Worm (Caenorhabditis elegans) whole organism, L1 larva: ENCODE data around the gene C48B4.9.

Experiments
- C34B4.2 ChIP-seq: sonication (generic microtip); optimal IDR thresholded peaks from 2 replicates; lab custom pipeline; 2017; ENCODE audit warnings: mild to moderate bottlenecking, missing genetic modification characterization, missing compliant biosample characterization
- aha-1 ChIP-seq: fragments of 150-350 bp; optimal IDR thresholded peaks from 2 replicates; lab custom pipeline; 2014; ENCODE audit warnings: missing biosample characterization, missing genetic modification characterization
- alr-1 ChIP-seq: fragments of 200-800 bp; sonication (Bioruptor generic); optimal IDR thresholded peaks from 2 replicates; lab custom pipeline; 2018; ENCODE audit warnings: borderline replicate concordance, mild to moderate bottlenecking, missing genetic modification characterization, missing compliant biosample characterization
- ama-1 ChIP-seq: fragments of 150-350 bp; optimal IDR thresholded peaks from 2 replicates; lab custom pipeline; 2014
- ceh-88 ChIP-seq: fragments of 200-800 bp; sonication (Bioruptor generic); IDR thresholded peaks from 2 replicates; pipeline ENCODE4 v1.3.6; 2022; ENCODE audit warnings: missing genetic modification characterization, missing compliant biosample characterization
- efl-3 ChIP-seq: fragments of 200-800 bp; sonication (Bioruptor generic); optimal IDR thresholded peaks from 2 replicates; lab custom pipeline; 2018; ENCODE audit warnings: mild to moderate bottlenecking, missing genetic modification characterization, missing compliant biosample characterization
- egl-13 ChIP-seq: sonication (generic microtip); optimal IDR thresholded peaks from 2 replicates; lab custom pipeline; 2016; ENCODE audit warnings: missing genotype, missing genetic modification reagents, missing genetic modification characterization, missing compliant biosample characterization
- elt-2 ChIP-seq: sonication (generic microtip); optimal IDR thresholded peaks from 2 replicates; lab custom pipeline; 2016; ENCODE audit warnings: missing genetic modification characterization, mild to moderate bottlenecking, inconsistent platforms, missing compliant biosample characterization, missing genetic modification reagents
- ets-5 ChIP-seq: fragments of 200-800 bp; sonication (Bioruptor generic); IDR thresholded peaks from 2 replicates; pipeline ENCODE4 v1.3.6; 2022; ENCODE audit warnings: missing genetic modification characterization, missing compliant biosample characterization
- fkh-4 ChIP-seq: sonication (generic microtip); optimal IDR thresholded peaks from 2 replicates; lab custom pipeline; 2016; ENCODE audit warnings: missing compliant biosample characterization, missing genetic modification characterization, borderline replicate concordance
- fos-1 ChIP-seq: fragments of 150-350 bp; optimal IDR thresholded peaks from 2 replicates; lab custom pipeline; 2014; ENCODE audit warnings: missing biosample characterization, missing genetic modification characterization
- hlh-4 ChIP-seq: sonication (generic microtip); optimal IDR thresholded peaks from 2 replicates; lab custom pipeline; 2016; ENCODE audit warnings: mild to moderate bottlenecking, missing genetic modification characterization, missing compliant biosample characterization
- hpl-2 ChIP-seq: fragments of 150-350 bp; optimal IDR thresholded peaks from 2 replicates; lab custom pipeline; 2014; ENCODE audit warnings: missing biosample characterization, missing genetic modification reagents, missing genetic modification characterization
- lin-14 ChIP-seq: fragments of 200-800 bp; sonication (Bioruptor generic); optimal IDR thresholded peaks from 2 replicates; lab custom pipeline; 2018; ENCODE audit warnings: mild to moderate bottlenecking, missing genetic modification characterization, moderate library complexity, missing compliant biosample characterization
- lin-39 ChIP-seq: fragments of 150-350 bp; optimal IDR thresholded peaks from 2 replicates; lab custom pipeline; 2014; ENCODE audit warnings: missing biosample characterization, missing genetic modification reagents, missing genetic modification characterization
- lsy-2 ChIP-seq, 2 experiments: fragments of 150-350 bp; optimal IDR thresholded peaks; 2 replicates each; lab custom pipeline; 2014; ENCODE audit warnings: missing biosample characterization in 2 of 2, missing genetic modification characterization in 2 of 2
- mab-9 ChIP-seq: fragments of 200-800 bp; sonication (Bioruptor generic); IDR thresholded peaks from 2 replicates; pipeline ENCODE4 v1.3.6; 2022; ENCODE audit warnings: missing genetic modification reagents, missing genetic modification characterization, missing compliant biosample characterization
- mef-2 ChIP-seq: fragments of 150-350 bp; optimal IDR thresholded peaks from 2 replicates; lab custom pipeline; 2014; ENCODE audit warnings: missing biosample characterization, missing genetic modification characterization
- mep-1 ChIP-seq: fragments of 150-350 bp; optimal IDR thresholded peaks from 2 replicates; lab custom pipeline; 2014; ENCODE audit warnings: missing biosample characterization, missing genetic modification characterization
- nhr-12 ChIP-seq: sonication (generic microtip); optimal IDR thresholded peaks from 2 replicates; lab custom pipeline; 2017; ENCODE audit warnings: missing biosample characterization, missing genetic modification characterization
- nhr-19 ChIP-seq: fragments of 200-800 bp; sonication (Bioruptor generic); conservative IDR thresholded peaks from 2 replicates; pipeline ENCODE4 v1.3.6; 2022; ENCODE audit warnings: missing genetic modification characterization, missing compliant biosample characterization
- nhr-20 ChIP-seq: sonication (generic microtip); optimal IDR thresholded peaks from 2 replicates; lab custom pipeline; 2016; ENCODE audit warnings: mild to moderate bottlenecking, missing genetic modification characterization, missing compliant biosample characterization
- nhr-237 ChIP-seq: fragments of 150-350 bp; optimal IDR thresholded peaks from 2 replicates; lab custom pipeline; 2014; ENCODE audit warnings: missing biosample characterization, missing genetic modification characterization
- nhr-28 ChIP-seq: fragments of 150-350 bp; optimal IDR thresholded peaks from 2 replicates; lab custom pipeline; 2014; ENCODE audit warnings: missing biosample characterization, missing genetic modification characterization
- nhr-47 ChIP-seq: sonication (generic microtip); optimal IDR thresholded peaks from 2 replicates; lab custom pipeline; 2016; ENCODE audit warnings: mild to moderate bottlenecking, missing genetic modification characterization, moderate library complexity, missing compliant biosample characterization
- nhr-71 ChIP-seq: sonication (generic microtip); optimal IDR thresholded peaks from 2 replicates; lab custom pipeline; 2016; ENCODE audit warnings: mild to moderate bottlenecking, missing genetic modification characterization, moderate library complexity, missing compliant biosample characterization
- nhr-76 ChIP-seq: sonication (generic microtip); optimal IDR thresholded peaks from 2 replicates; lab custom pipeline; 2017; ENCODE audit warnings: missing biosample characterization, missing genetic modification characterization
- nhr-90 ChIP-seq: sonication (generic microtip); optimal IDR thresholded peaks from 2 replicates; lab custom pipeline; 2016; ENCODE audit warnings: mild to moderate bottlenecking, missing genetic modification characterization, missing compliant biosample characterization; ENCODE audit not compliant: poor library complexity
- pqm-1 ChIP-seq: sonication (generic microtip); optimal IDR thresholded peaks from 3 replicates; lab custom pipeline; 2017; ENCODE audit warnings: missing biosample characterization, missing genetic modification characterization
- skn-1 ChIP-seq: fragments of 150-350 bp; optimal IDR thresholded peaks from 2 replicates; lab custom pipeline; 2014; ENCODE audit warnings: missing biosample characterization, missing genetic modification characterization
- snu-23 ChIP-seq: sonication (generic microtip); optimal IDR thresholded peaks from 2 replicates; lab custom pipeline; 2016; ENCODE audit warnings: missing genetic modification characterization, missing compliant biosample characterization
- sup-37 ChIP-seq: fragments of 200-800 bp; sonication (Bioruptor generic); optimal IDR thresholded peaks from 2 replicates; lab custom pipeline; 2018; ENCODE audit warnings: mild to moderate bottlenecking, missing genetic modification characterization, missing compliant biosample characterization
- unc-62 ChIP-seq: fragments of 150-350 bp; optimal IDR thresholded peaks from 2 replicates; lab custom pipeline; 2014; ENCODE audit warnings: missing biosample characterization, missing genetic modification reagents, missing genetic modification characterization
- unc-86 ChIP-seq: sonication (generic microtip); optimal IDR thresholded peaks from 2 replicates; lab custom pipeline; 2016; ENCODE audit warnings: missing genetic modification characterization, missing compliant biosample characterization
- vab-15 ChIP-seq: sonication (generic microtip); optimal IDR thresholded peaks from 2 replicates; lab custom pipeline; 2017; ENCODE audit warnings: missing genotype, mild to moderate bottlenecking, missing genetic modification characterization, missing compliant biosample characterization
- zag-1 ChIP-seq: fragments of 150-350 bp; optimal IDR thresholded peaks from 2 replicates; lab custom pipeline; 2014; ENCODE audit warnings: missing biosample characterization, missing genetic modification characterization
- zip-4 ChIP-seq: fragments of 200-800 bp; sonication (Bioruptor generic); optimal IDR thresholded peaks from 2 replicates; lab custom pipeline; 2018; ENCODE audit warnings: mild to moderate bottlenecking, missing genetic modification characterization, moderate library complexity, missing compliant biosample characterization
- ztf-11 ChIP-seq, 2 experiments: sonication (generic microtip); optimal IDR thresholded peaks; 2 replicates each; lab custom pipeline; 2016 to 2017; ENCODE audit warnings: missing genetic modification characterization in 2 of 2, missing biosample characterization in 1 of 2, missing compliant biosample characterization in 1 of 2
- ztf-4 ChIP-seq: fragments of 150-350 bp; optimal IDR thresholded peaks from 2 replicates; lab custom pipeline; 2014; ENCODE audit warnings: missing biosample characterization, missing genetic modification characterization

C48B4.9 gene

ce11 chrIII:9561158-9561557 is 2.0 kb downstream of the C48B4.9 start, which contains the start of gene C48B4.8:
Gene C48B4.8, minus strand, starts transcription at chrIII:9561258.
- TF ChIP-seq zag-1 (tag; lab: Kevin White, UChicago): no peak
- TF ChIP-seq vab-15 (tag; lab: Kevin White, UChicago): no peak
- no peak for TF ChIP-seq lin-39 (tag; lab: Kevin White, UChicago)
- no peak for TF ChIP-seq aha-1 (tag; lab: Kevin White, UChicago)
- no peak for TF ChIP-seq skn-1 (tag; lab: Kevin White, UChicago)
- TF ChIP-seq sup-37 (GFP tag; lab: Kevin White, UChicago): no peak
- TF ChIP-seq ceh-88: no peak
- TF ChIP-seq hpl-2 (GFP tag; lab: Kevin White, UChicago): no peak
- no peak for TF ChIP-seq unc-86 (tag; lab: Kevin White, UChicago)

- TF ChIP-seq nhr-19 (GFP tag; lab: Robert Waterston, UW): no peak
- TF ChIP-seq nhr-71 (tag; lab: Kevin White, UChicago): no peak
- no peak for TF ChIP-seq fkh-4 (tag; lab: Kevin White, UChicago)
- no peak for TF ChIP-seq mef-2
- no peak for TF ChIP-seq alr-1 (tag; lab: Kevin White, UChicago)
- TF ChIP-seq lsy-2 (tag; optimal IDR thresholded peaks at IDR 0.05; lab: Kevin White, UChicago): no peak
- no peak for TF ChIP-seq nhr-76 (tag; lab: Kevin White, UChicago)
- no peak for TF ChIP-seq nhr-28 (tag; lab: Kevin White, UChicago)
- TF ChIP-seq ztf-4 (tag; lab: Kevin White, UChicago): no peak
- no peak for TF ChIP-seq nhr-12 (tag; lab: Kevin White, UChicago)
- TF ChIP-seq ama-1 (lab: Kevin White, UChicago): no peak
- TF ChIP-seq nhr-237 (tag; lab: Kevin White, UChicago): no peak
- TF ChIP-seq mab-9 (GFP tag; lab: Robert Waterston, UW): no peak
- TF ChIP-seq hlh-4 (tag; lab: Kevin White, UChicago): no peak
- no peak for TF ChIP-seq snu-23 (GFP tag; lab: Kevin White, UChicago)
- no peak for TF ChIP-seq ets-5 (GFP tag; lab: Robert Waterston, UW)
- TF ChIP-seq zip-4 (GFP tag; lab: Kevin White, UChicago): no peak
- TF ChIP-seq pqm-1 (tag; lab: Kevin White, UChicago): no peak
- TF ChIP-seq sup-37 (GFP tag; lab: Kevin White, UChicago): no peak
Measured at ce11 chrIII:9559381-9559881, 3.7 kb downstream of the C48B4.9 start, which contains the start of gene C48B4.7. Gene C48B4.7, minus strand, starts transcription at chrIII:9559431.

ce11 chrIII:9558463-9558862 is 4.7 kb downstream of the C48B4.9 start, which contains the start of gene C48B4.6:
Gene C48B4.6, minus strand, starts transcription at chrIII:9558563.
- TF ChIP-seq mep-1 (tag; lab: Kevin White, UChicago) (no peak), egl-13 (tag; lab: Kevin White, UChicago) (no peak), fos-1 (tag; lab: Kevin White, UChicago) (no peak), nhr-237 (tag; lab: Kevin White, UChicago) (no peak), elt-2 (no peak), nhr-20 (no peak), unc-62 (GFP tag; lab: Kevin White, UChicago) (no peak), ztf-11 (tag; optimal IDR thresholded peaks at IDR 0.05; lab: Kevin White, UChicago) (no peak)
- TF ChIP-seq, all 84 proteins: peak for 0

DNA sequence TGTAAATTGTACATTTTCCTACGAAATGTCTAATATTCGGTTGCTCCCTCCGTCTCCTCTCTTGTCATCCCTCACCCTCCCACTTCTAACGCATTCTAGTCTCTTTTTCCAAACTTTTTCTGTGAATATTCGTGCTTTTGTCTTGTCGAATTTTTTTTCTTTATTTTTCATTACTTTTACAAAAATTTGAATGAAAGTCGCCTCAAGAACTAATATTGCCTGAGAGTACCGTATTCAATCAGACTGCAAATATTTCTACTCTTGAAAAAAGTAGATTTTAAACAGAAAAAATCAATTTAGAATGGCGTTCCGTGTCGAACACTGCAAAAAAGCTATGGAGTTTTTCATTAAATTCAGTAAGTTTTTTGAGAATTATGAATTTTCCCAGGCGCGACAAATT is 6.8 kb downstream of the C48B4.9 start, which contains the start of gene ZK1098.11:
ZK1098.11 (plus strand) TSS at position 301 of the 400 bp plus-strand sequence.
- no peak for TF ChIP-seq pqm-1 (tag; lab: Kevin White, UChicago)
- TF ChIP-seq lin-14: no peak
- no peak for TF ChIP-seq mab-9 (GFP tag; lab: Robert Waterston, UW)
- TF ChIP-seq nhr-90 (tag; lab: Kevin White, UChicago): no peak
- no peak for TF ChIP-seq nhr-47
- no peak for TF ChIP-seq fkh-4 (tag; lab: Kevin White, UChicago)
- no peak for TF ChIP-seq C34B4.2 (tag; lab: Kevin White, UChicago)
- TF ChIP-seq efl-3 (GFP tag; lab: Kevin White, UChicago): no peak
